Worm (Caenorhabditis elegans) whole organism, early embryonic: ENCODE measurements around the gene T06E6.10.

ENCODE experiments used
- B0310.2 ChIP-seq: sonication (generic microtip); optimal IDR thresholded peaks from 2 replicates; lab custom pipeline; 2016; ENCODE audit warnings: mild to moderate bottlenecking, missing genetic modification characterization, missing compliant biosample characterization
- F13C5.2 ChIP-seq: sonication (generic microtip); optimal IDR thresholded peaks from 2 replicates; lab custom pipeline; 2017; ENCODE audit warnings: mild to moderate bottlenecking, missing genetic modification characterization, inconsistent platforms, missing compliant biosample characterization
- aly-1 ChIP-seq: sonication (generic microtip); optimal IDR thresholded peaks from 2 replicates; lab custom pipeline; 2016; ENCODE audit warnings: missing genetic modification characterization, missing compliant biosample characterization
- ama-1 ChIP-seq: fragments of 150-350 bp; optimal IDR thresholded peaks from 2 replicates; lab custom pipeline; 2014
- ceh-13 ChIP-seq: fragments of 200-800 bp; sonication (Bioruptor generic); optimal IDR thresholded peaks from 2 replicates; lab custom pipeline; 2018; ENCODE audit warnings: mild to moderate bottlenecking, missing genetic modification characterization, missing compliant biosample characterization
- ceh-36 ChIP-seq: sonication (generic microtip); optimal IDR thresholded peaks from 2 replicates; lab custom pipeline; 2016; ENCODE audit warnings: missing genetic modification characterization, inconsistent platforms, missing compliant biosample characterization
- ets-7 ChIP-seq: sonication (generic microtip); optimal IDR thresholded peaks from 2 replicates; lab custom pipeline; 2016; ENCODE audit warnings: missing genotype, missing genetic modification characterization, missing compliant biosample characterization
- flt-1 ChIP-seq: fragments of 200-800 bp; sonication (Bioruptor generic); IDR thresholded peaks from 2 replicates; pipeline ENCODE4 v1.3.6; 2022; ENCODE audit warnings: missing genetic modification characterization, missing compliant biosample characterization
- hmbx-1 ChIP-seq: sonication (generic microtip); optimal IDR thresholded peaks from 2 replicates; lab custom pipeline; 2016; ENCODE audit warnings: mild to moderate bottlenecking, missing genetic modification characterization, missing compliant biosample characterization
- hmg-4 ChIP-seq: fragments of 200-800 bp; sonication (Bioruptor generic); optimal IDR thresholded peaks from 2 replicates; lab custom pipeline; 2018; ENCODE audit warnings: mild to moderate bottlenecking, missing genetic modification characterization, missing compliant biosample characterization
- hnd-1 ChIP-seq: sonication (generic microtip); optimal IDR thresholded peaks from 2 replicates; lab custom pipeline; 2016; ENCODE audit warnings: missing genetic modification characterization, missing compliant biosample characterization
- pes-1 ChIP-seq: fragments of 200-800 bp; sonication (Bioruptor generic); IDR thresholded peaks from 2 replicates; pipeline ENCODE4 v1.3.6; 2022; ENCODE audit warnings: missing genetic modification reagents, missing genetic modification characterization, missing compliant biosample characterization
- scrt-1 ChIP-seq: fragments of 200-800 bp; sonication (Bioruptor generic); IDR thresholded peaks from 2 replicates; pipeline ENCODE4 v1.3.6; 2022; ENCODE audit warnings: missing genetic modification characterization, missing compliant biosample characterization
- sea-1 ChIP-seq: fragments of 200-800 bp; sonication (Bioruptor generic); conservative IDR thresholded peaks from 2 replicates; pipeline ENCODE4 v1.3.6; 2022; ENCODE audit warnings: missing genetic modification characterization, missing compliant biosample characterization
- tbx-11 ChIP-seq: fragments of 200-800 bp; sonication (Bioruptor generic); IDR thresholded peaks from 2 replicates; pipeline ENCODE4 v1.3.6; 2022; ENCODE audit warnings: missing genetic modification characterization, missing compliant biosample characterization
- tbx-37 ChIP-seq: fragments of 200-800 bp; sonication (Bioruptor generic); conservative IDR thresholded peaks from 2 replicates; pipeline ENCODE4 v1.3.6; 2022; ENCODE audit warnings: missing genetic modification reagents, missing genetic modification characterization, missing compliant biosample characterization
- tra-4 ChIP-seq: sonication (generic microtip); optimal IDR thresholded peaks from 2 replicates; lab custom pipeline; 2017; ENCODE audit warnings: missing genetic modification characterization, missing compliant biosample characterization

T06E6.10 gene

ce11 chrV:15417822-15418221 lies at the start of gene T06E6.10:
Gene T06E6.10 (plus strand): TSS chrV:15418122.
- TF ChIP-seq F13C5.2, result no peak
- TF ChIP-seq scrt-1 (GFP tag; lab: Robert Waterston, UW), result no peak
- no peak for TF ChIP-seq ceh-36
- no peak for TF ChIP-seq sea-1 (GFP tag; lab: Robert Waterston, UW)
- TF ChIP-seq hmg-4, result no peak
- TF ChIP-seq pes-1 (GFP tag; lab: Robert Waterston, UW), result no peak
- no peak for TF ChIP-seq tbx-37 (GFP tag; lab: Robert Waterston, UW)
- no peak for TF ChIP-seq flt-1 (GFP tag; lab: Robert Waterston, UW)
- no peak for TF ChIP-seq tra-4 (tag; lab: Kevin White, UChicago)
- TF ChIP-seq ceh-13 (GFP tag; lab: Kevin White, UChicago), result no peak
- TF ChIP-seq ets-7, result no peak

ce11 chrV:15369707-15370106 lies 48.2 kb upstream of the T06E6.10 start, which contains the start of gene nhr-269:
Gene nhr-269 (minus strand): TSS chrV:15369807.
- TF ChIP-seq flt-1 (GFP tag; lab: Robert Waterston, UW) (no peak), ceh-13 (GFP tag; lab: Kevin White, UChicago) (no peak), scrt-1 (GFP tag; lab: Robert Waterston, UW) (no peak), tbx-11 (GFP tag; lab: Robert Waterston, UW) (no peak), B0310.2 (tag; lab: Kevin White, UChicago) (no peak), hnd-1 (tag; lab: Kevin White, UChicago) (no peak), hmbx-1 (no peak), tra-4 (tag; lab: Kevin White, UChicago) (no peak), F13C5.2 (no peak), aly-1 (tag; lab: Kevin White, UChicago) (no peak), tbx-37 (GFP tag; lab: Robert Waterston, UW) (no peak), pes-1 (GFP tag; lab: Robert Waterston, UW) (no peak), ama-1 (lab: Kevin White, UChicago) (no peak)

- TF ChIP-seq scrt-1 (GFP tag; lab: Robert Waterston, UW) (no peak), tbx-37 (GFP tag; lab: Robert Waterston, UW) (no peak), flt-1 (GFP tag; lab: Robert Waterston, UW) (no peak), ama-1 (lab: Kevin White, UChicago) (no peak)
Observed at ce11 chrV:15376223-15376622, 41.7 kb upstream of the T06E6.10 start, which contains the start of gene srh-52. Gene srh-52 (minus strand): TSS chrV:15376323.

ce11 chrV:15377903-15378302 lies 40.0 kb upstream of the T06E6.10 start, which contains the start of gene srh-122:
Gene srh-122 (minus strand): TSS chrV:15378003.
- TF ChIP-seq ama-1 (lab: Kevin White, UChicago) (no peak), ceh-13 (GFP tag; lab: Kevin White, UChicago) (no peak), tbx-11 (GFP tag; lab: Robert Waterston, UW) (no peak), pes-1 (GFP tag; lab: Robert Waterston, UW) (no peak), hnd-1 (tag; lab: Kevin White, UChicago) (no peak), sea-1 (GFP tag; lab: Robert Waterston, UW) (no peak), hmbx-1 (no peak), ceh-36 (no peak), ets-7 (no peak), F13C5.2 (no peak), aly-1 (tag; lab: Kevin White, UChicago) (no peak), flt-1 (GFP tag; lab: Robert Waterston, UW) (no peak), tbx-37 (GFP tag; lab: Robert Waterston, UW) (no peak), tra-4 (tag; lab: Kevin White, UChicago) (no peak)

ce11 chrV:15379817-15380216 lies 38.1 kb upstream of the T06E6.10 start, which contains the start of gene srh-251:
Gene srh-251 (minus strand): TSS chrV:15379917.
- TF ChIP-seq tbx-37 (GFP tag; lab: Robert Waterston, UW) (no peak), hnd-1 (tag; lab: Kevin White, UChicago) (no peak), ceh-13 (GFP tag; lab: Kevin White, UChicago) (no peak), flt-1 (GFP tag; lab: Robert Waterston, UW) (no peak), ets-7 (no peak)

ce11 chrV:15380857-15381256 lies 37.1 kb upstream of the T06E6.10 start, which contains the start of gene dhs-23:
Gene dhs-23 (plus strand): TSS chrV:15381219.
- TF ChIP-seq pes-1 (GFP tag; lab: Robert Waterston, UW) (no peak), F13C5.2 (no peak), hnd-1 (tag; lab: Kevin White, UChicago) (no peak), tbx-11 (GFP tag; lab: Robert Waterston, UW) (no peak), aly-1 (tag; lab: Kevin White, UChicago) (no peak), B0310.2 (tag; lab: Kevin White, UChicago) (no peak), tbx-37 (GFP tag; lab: Robert Waterston, UW) (no peak), hmg-4 (no peak), ceh-13 (GFP tag; lab: Kevin White, UChicago) (no peak), scrt-1 (GFP tag; lab: Robert Waterston, UW) (no peak), ets-7 (no peak), flt-1 (GFP tag; lab: Robert Waterston, UW) (no peak), ama-1 (lab: Kevin White, UChicago) (no peak), tra-4 (tag; lab: Kevin White, UChicago) (no peak), sea-1 (GFP tag; lab: Robert Waterston, UW) (no peak), hmbx-1 (no peak), ceh-36 (no peak)

- TF ChIP-seq ets-7, result no peak
- TF ChIP-seq hnd-1 (tag; lab: Kevin White, UChicago), result no peak
- TF ChIP-seq sea-1 (GFP tag; lab: Robert Waterston, UW), result no peak
- TF ChIP-seq ceh-13 (GFP tag; lab: Kevin White, UChicago), result no peak
- no peak for TF ChIP-seq ama-1 (lab: Kevin White, UChicago)
- TF ChIP-seq tra-4 (tag; lab: Kevin White, UChicago), result no peak
- no peak for TF ChIP-seq pes-1 (GFP tag; lab: Robert Waterston, UW)
- TF ChIP-seq tbx-11 (GFP tag; lab: Robert Waterston, UW), result no peak
- TF ChIP-seq scrt-1 (GFP tag; lab: Robert Waterston, UW), result no peak
- TF ChIP-seq flt-1 (GFP tag; lab: Robert Waterston, UW), result no peak
- no peak for TF ChIP-seq B0310.2 (tag; lab: Kevin White, UChicago)
- TF ChIP-seq hmg-4, result no peak
- TF ChIP-seq ceh-36, result no peak
- no peak for TF ChIP-seq aly-1 (tag; lab: Kevin White, UChicago)
- no peak for TF ChIP-seq hmbx-1
- no peak for TF ChIP-seq tbx-37 (GFP tag; lab: Robert Waterston, UW)
- TF ChIP-seq F13C5.2, result no peak
Observed at ce11 chrV:15383739-15384138, 34.2 kb upstream of the T06E6.10 start, which contains the start of gene str-88. Gene str-88 (minus strand): TSS chrV:15383839.
